Fruit fly (Drosophila melanogaster) whole organism, embryonic: ENCODE data around the gene ArfGAP3.

ENCODE experiments used
- Adf1 ChIP-seq: fragments of 200-800 bp; sonication (Bioruptor generic); IDR thresholded peaks from 2 replicates; pipeline ENCODE4 v1.3.6; 2022; ENCODE audit warnings: missing biosample characterization, missing genetic modification characterization
- Atf6 ChIP-seq: fragments of 200-800 bp; sonication (Bioruptor generic); IDR thresholded peaks from 2 replicates; pipeline ENCODE4 v1.3.6; 2022; ENCODE audit warnings: missing biosample characterization, missing genetic modification characterization
- Blimp-1 ChIP-seq: fragments of 200-800 bp; sonication (Bioruptor generic); optimal IDR thresholded peaks from 3 replicates; lab custom pipeline; 2018; ENCODE audit warnings: missing biosample characterization, missing genetic modification characterization, mild to moderate bottlenecking, moderate library complexity, missing genetic modification reagents
- CG10321 ChIP-seq: fragments of 200-800 bp; sonication (Bioruptor generic); IDR thresholded peaks from 2 replicates; pipeline ENCODE4 v1.3.6; 2022; ENCODE audit warnings: missing biosample characterization, missing genetic modification characterization
- CG11093 ChIP-seq: fragments of 200-800 bp; sonication (Bioruptor generic); IDR thresholded peaks from 3 replicates; pipeline ENCODE4 v1.3.6; 2022; ENCODE audit warnings: missing biosample characterization, missing genetic modification characterization
- CG12299 ChIP-seq: fragments of 200-800 bp; sonication (Bioruptor generic); optimal IDR thresholded peaks from 2 replicates; lab custom pipeline; 2018; ENCODE audit warnings: missing biosample characterization, mild to moderate bottlenecking, missing genetic modification characterization
- CG14860 ChIP-seq: fragments of 200-800 bp; sonication (Bioruptor generic); IDR thresholded peaks from 3 replicates; pipeline ENCODE4 v1.3.6; 2022; ENCODE audit warnings: missing biosample characterization, missing genetic modification characterization; ENCODE audit not compliant: partially characterized antibody
- CG15011 ChIP-seq: fragments of 200-800 bp; sonication (Bioruptor generic); optimal IDR thresholded peaks from 3 replicates; lab custom pipeline; 2018; ENCODE audit warnings: missing biosample characterization, mild to moderate bottlenecking, missing genetic modification characterization
- CG15479 ChIP-seq: fragments of 200-800 bp; sonication (Bioruptor generic); optimal IDR thresholded peaks from 3 replicates; lab custom pipeline; 2019; ENCODE audit warnings: missing biosample characterization, mild to moderate bottlenecking, missing genetic modification characterization, moderate library complexity
- CG16863 ChIP-seq: fragments of 200-800 bp; sonication (Bioruptor generic); optimal IDR thresholded peaks from 3 replicates; lab custom pipeline; 2016; ENCODE audit warnings: missing biosample characterization, missing genetic modification characterization
- CG34376 ChIP-seq: fragments of 200-800 bp; sonication (Bioruptor generic); optimal IDR thresholded peaks from 2 replicates; lab custom pipeline; 2018; ENCODE audit warnings: missing biosample characterization, mild to moderate bottlenecking, missing genetic modification characterization
- CG4360 ChIP-seq: fragments of 200-800 bp; sonication (Bioruptor generic); IDR thresholded peaks from 2 replicates; pipeline ENCODE4 v1.3.6; 2022; ENCODE audit warnings: missing biosample characterization, missing genetic modification characterization
- CG5180 ChIP-seq: fragments of 200-800 bp; sonication (Bioruptor generic); optimal IDR thresholded peaks from 3 replicates; lab custom pipeline; 2017; ENCODE audit warnings: missing biosample characterization, missing genetic modification characterization, mild to moderate bottlenecking, moderate library complexity, missing genetic modification reagents
- CG6272 ChIP-seq: fragments of 200-800 bp; sonication (Bioruptor generic); IDR thresholded peaks from 2 replicates; pipeline ENCODE4 v1.3.6; 2022; ENCODE audit warnings: missing biosample characterization, missing genetic modification characterization
- CG6854 ChIP-seq: fragments of 200-800 bp; sonication (Bioruptor generic); optimal IDR thresholded peaks from 3 replicates; lab custom pipeline; 2017; ENCODE audit warnings: missing biosample characterization, mild to moderate bottlenecking, missing genetic modification characterization
- CG9437 ChIP-seq: fragments of 200-800 bp; sonication (Bioruptor generic); optimal IDR thresholded peaks from 2 replicates; lab custom pipeline; 2018; ENCODE audit warnings: missing biosample characterization, mild to moderate bottlenecking, missing genetic modification characterization
- CrebB ChIP-seq: fragments of 200-800 bp; sonication (Bioruptor generic); optimal IDR thresholded peaks from 3 replicates; lab custom pipeline; 2018; ENCODE audit warnings: missing biosample characterization, mild to moderate bottlenecking, missing genetic modification characterization
- Eip74EF ChIP-seq, 2 experiments: fragments of 200-800 bp in 1 of 2; fragments of >200 bp in 1 of 2; sonication (Bioruptor generic) in 1 of 2; optimal IDR thresholded peaks; 2 replicates each; lab custom pipeline; 2017 to 2019; ENCODE audit warnings: missing biosample characterization in 2 of 2, missing genetic modification characterization in 2 of 2, mild to moderate bottlenecking in 1 of 2, moderate library complexity in 1 of 2
- Hand ChIP-seq: fragments of 200-800 bp; sonication (Bioruptor generic); optimal IDR thresholded peaks from 2 replicates; lab custom pipeline; 2017; ENCODE audit warnings: mild to moderate bottlenecking, missing biosample characterization, missing genetic modification reagents, missing genetic modification characterization
- Hr3 ChIP-seq: fragments of 200-800 bp; sonication (Bioruptor generic); optimal IDR thresholded peaks from 3 replicates; lab custom pipeline; 2016; ENCODE audit warnings: missing biosample characterization, missing genetic modification characterization
- Lhr ChIP-seq: fragments of 200-800 bp; sonication (Bioruptor generic); optimal IDR thresholded peaks from 3 replicates; lab custom pipeline; 2017; ENCODE audit warnings: mild to moderate bottlenecking, missing biosample characterization, missing genetic modification reagents, missing genetic modification characterization
- Max ChIP-seq: fragments of 200-800 bp; sonication (Bioruptor generic); optimal IDR thresholded peaks from 2 replicates; lab custom pipeline; 2016; ENCODE audit warnings: missing biosample characterization, mild to moderate bottlenecking, missing genetic modification characterization
- Mrtf ChIP-seq: fragments of 200-800 bp; sonication (Bioruptor generic); IDR thresholded peaks from 3 replicates; pipeline ENCODE4 v1.3.6; 2022; ENCODE audit warnings: missing biosample characterization, missing genetic modification characterization
- NC2β ChIP-seq: fragments of 200-800 bp; sonication (Bioruptor generic); optimal IDR thresholded peaks from 2 replicates; lab custom pipeline; 2016; ENCODE audit warnings: missing biosample characterization, missing genetic modification characterization
- Nf-YC ChIP-seq: fragments of 200-800 bp; optimal IDR thresholded peaks from 3 replicates; lab custom pipeline; 2019; ENCODE audit warnings: missing biosample characterization, mild to moderate bottlenecking, missing genetic modification characterization, moderate library complexity
- Ssrp ChIP-seq: fragments of 200-800 bp; sonication (Bioruptor generic); optimal IDR thresholded peaks from 2 replicates; lab custom pipeline; 2018; ENCODE audit warnings: missing biosample characterization, mild to moderate bottlenecking, missing genetic modification characterization, moderate library complexity
- Usf ChIP-seq: fragments of 200-800 bp; sonication (Bioruptor generic); optimal IDR thresholded peaks from 2 replicates; lab custom pipeline; 2017; ENCODE audit warnings: missing genotype, missing biosample characterization, missing genetic modification characterization
- aop ChIP-seq: fragments of 200-800 bp; sonication (Bioruptor generic); IDR thresholded peaks from 2 replicates; pipeline ENCODE4 v1.3.6; 2022; ENCODE audit warnings: missing biosample characterization, missing genetic modification characterization
- bab2 ChIP-seq: fragments of 200-800 bp; sonication (Bioruptor generic); optimal IDR thresholded peaks from 2 replicates; lab custom pipeline; 2016; ENCODE audit warnings: missing biosample characterization, missing genetic modification characterization
- bbx ChIP-seq: fragments of 200-800 bp; sonication (Bioruptor generic); IDR thresholded peaks from 2 replicates; pipeline ENCODE4 v1.3.6; 2022; ENCODE audit warnings: missing biosample characterization, missing genetic modification characterization; ENCODE audit not compliant: partially characterized antibody
- crp ChIP-seq, 2 experiments: fragments of 200-800 bp; sonication (Bioruptor generic); optimal IDR thresholded peaks; 2 replicates in 1 of 2; 3 replicates in 1 of 2; lab custom pipeline; 2017; ENCODE audit warnings: missing biosample characterization in 2 of 2, missing genetic modification characterization in 2 of 2, mild to moderate bottlenecking in 1 of 2, moderate library complexity in 1 of 2
- dmrt11E ChIP-seq: fragments of 200-800 bp; sonication (Bioruptor generic); optimal IDR thresholded peaks from 3 replicates; lab custom pipeline; 2018; ENCODE audit warnings: missing biosample characterization, mild to moderate bottlenecking, missing genetic modification characterization, moderate library complexity
- dpn ChIP-seq, 2 experiments: fragments of 200-800 bp; sonication (Bioruptor generic); optimal IDR thresholded peaks; 3 replicates each; lab custom pipeline; 2016; ENCODE audit warnings: missing biosample characterization in 2 of 2, missing genetic modification characterization in 2 of 2
- fd64A ChIP-seq: fragments of 200-800 bp; sonication (Bioruptor generic); optimal IDR thresholded peaks from 3 replicates; lab custom pipeline; 2018; ENCODE audit warnings: missing biosample characterization, mild to moderate bottlenecking, missing genetic modification characterization
- grn ChIP-seq: fragments of 200-800 bp; sonication (Bioruptor generic); optimal IDR thresholded peaks from 3 replicates; lab custom pipeline; 2017; ENCODE audit warnings: missing biosample characterization, missing genetic modification characterization
- hkb ChIP-seq, 2 experiments: fragments of 200-800 bp in 1 of 2; fragments of >200 bp in 1 of 2; sonication (Bioruptor generic) in 1 of 2; IDR thresholded peaks in 1 of 2; optimal IDR thresholded peaks in 1 of 2; 2 replicates each; pipeline versions ENCODE4 v1.3.6 to Lab custom; 2017 to 2022; ENCODE audit warnings: missing biosample characterization in 1 of 2, missing genetic modification characterization in 1 of 2
- hth ChIP-seq: fragments of >200 bp; optimal IDR thresholded peaks from 2 replicates; lab custom pipeline; 2017; ENCODE audit warnings: inconsistent platforms
- kah ChIP-seq: fragments of 200-800 bp; sonication (Bioruptor generic); optimal IDR thresholded peaks from 2 replicates; lab custom pipeline; 2018; ENCODE audit warnings: missing biosample characterization, mild to moderate bottlenecking, missing genetic modification characterization
- klu ChIP-seq: fragments of 200-800 bp; sonication (Bioruptor generic); IDR thresholded peaks from 2 replicates; pipeline ENCODE4 v1.3.6; 2022; ENCODE audit warnings: missing biosample characterization, missing genetic modification characterization
- kni ChIP-seq: fragments of 200-800 bp; sonication (Bioruptor generic); optimal IDR thresholded peaks from 3 replicates; lab custom pipeline; 2017; ENCODE audit warnings: mild to moderate bottlenecking, missing biosample characterization, missing genetic modification reagents, missing genetic modification characterization
- onecut ChIP-seq: fragments of 200-800 bp; sonication (Bioruptor generic); IDR thresholded peaks from 2 replicates; pipeline ENCODE4 v1.3.6; 2022; ENCODE audit warnings: missing biosample characterization, missing genetic modification characterization
- org-1 ChIP-seq: fragments of 200-800 bp; sonication (Bioruptor generic); optimal IDR thresholded peaks from 2 replicates; lab custom pipeline; 2017; ENCODE audit warnings: missing biosample characterization, missing genetic modification characterization
- pan ChIP-seq, 4 experiments: fragments of >200 bp in 3 of 4; fragments of 200-800 bp in 1 of 4; sonication (Bioruptor generic) in 1 of 4; optimal IDR thresholded peaks in 3 of 4; IDR thresholded peaks in 1 of 4; 2 replicates each; pipeline versions ENCODE4 v1.3.6 to Lab custom; 2017 to 2022; ENCODE audit warnings: missing biosample characterization in 2 of 4, missing genetic modification characterization in 2 of 4, mixed read lengths in 1 of 4
- pita ChIP-seq: fragments of 200-800 bp; sonication (Bioruptor generic); optimal IDR thresholded peaks from 2 replicates; lab custom pipeline; 2017; ENCODE audit warnings: missing biosample characterization, mild to moderate bottlenecking, missing genetic modification characterization
- sna ChIP-seq: fragments of 200-800 bp; sonication (Bioruptor generic); IDR thresholded peaks from 2 replicates; pipeline ENCODE4 v1.3.6; 2022; ENCODE audit warnings: missing biosample characterization, missing genetic modification characterization; ENCODE audit not compliant: partially characterized antibody
- sr ChIP-seq: fragments of 200-800 bp; sonication (Bioruptor generic); IDR thresholded peaks from 3 replicates; pipeline ENCODE4 v1.3.6; 2022; ENCODE audit warnings: missing biosample characterization, missing genetic modification characterization
- stc ChIP-seq: fragments of 200-800 bp; sonication (Bioruptor generic); IDR thresholded peaks from 2 replicates; pipeline ENCODE4 v1.3.6; 2022; ENCODE audit warnings: missing biosample characterization, missing genetic modification characterization

The ArfGAP3 gene

DNA sequence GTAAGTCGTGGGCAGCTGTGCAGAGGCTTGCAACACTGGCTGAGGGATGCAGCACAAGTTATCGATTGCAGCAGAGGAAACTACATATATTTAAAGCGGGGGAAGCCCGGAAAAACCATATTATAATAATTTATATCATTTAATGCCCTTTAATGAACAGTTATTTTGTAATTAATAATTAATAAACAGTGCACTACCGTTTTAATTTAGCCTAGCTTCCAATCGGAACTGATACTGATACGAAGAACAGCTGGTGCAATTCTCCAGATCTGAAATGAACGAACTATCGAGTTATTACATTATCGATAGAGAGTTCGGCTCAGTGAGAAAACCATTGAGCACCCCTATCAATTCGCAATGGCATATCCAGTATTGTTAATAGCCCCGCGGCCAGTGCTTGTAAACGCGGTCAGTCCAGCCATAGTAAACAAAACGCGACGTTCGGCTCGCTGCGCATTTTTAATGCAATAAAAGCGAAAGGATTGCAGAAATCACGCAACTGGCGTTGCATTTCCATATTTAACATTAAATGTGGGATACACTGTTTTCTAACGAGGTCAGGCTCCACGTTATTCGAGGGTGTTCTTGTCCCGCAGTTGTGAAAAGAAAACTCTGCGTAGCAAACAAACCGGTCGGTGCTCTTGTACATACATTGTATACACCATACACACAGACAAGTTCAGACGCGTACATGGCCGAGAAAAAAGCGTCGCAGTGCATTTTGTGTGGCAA lies 24.2 kb upstream of the ArfGAP3 start, which contains the start of gene CG7369 (continued):
- no peak for TF ChIP-seq CG4360 (GFP tag; lab: Robert Waterston, UW)
- peak; percentile 60 for TF ChIP-seq NC2β
- TF ChIP-seq hth (lab: Kevin White, UChicago): no peak
- no peak for TF ChIP-seq pita (GFP tag; lab: Kevin White, UChicago)
- peak; percentile 87 for TF ChIP-seq Hr3 (GFP tag; lab: Kevin White, UChicago)
- peak; percentile 54 for TF ChIP-seq CG12299 (tag; lab: Kevin White, UChicago)
- TF ChIP-seq kah (GFP tag; lab: Kevin White, UChicago): no peak
- TF ChIP-seq Blimp-1 (GFP tag; lab: Kevin White, UChicago): peak; percentile 88
- peak; percentile 24 for TF ChIP-seq CG6854 (GFP tag; lab: Kevin White, UChicago)
- TF ChIP-seq CG15479 (GFP tag; lab: Kevin White, UChicago): peak; percentile 64
- TF ChIP-seq Adf1: peak; percentile 50
- TF ChIP-seq Lhr (GFP tag; lab: Kevin White, UChicago): peak; percentile 80
- peak; percentile 72 for TF ChIP-seq dmrt11E
- TF ChIP-seq CG11093: peak; percentile 66; the same call in 2 of the 3 replicates
- peak; percentile 71; the same call in 2 of the 3 replicates for TF ChIP-seq CG14860 (GFP tag; lab: Robert Waterston, UW)
- TF ChIP-seq grn (GFP tag; lab: Kevin White, UChicago): peak; percentile 31
- TF ChIP-seq Mrtf (GFP tag; lab: Robert Waterston, UW): peak; percentile 70
- TF ChIP-seq Max (GFP tag; lab: Kevin White, UChicago): peak; percentile 88
- peak; percentile 83 for TF ChIP-seq CG34376 (GFP tag; lab: Kevin White, UChicago)
- TF ChIP-seq sna (GFP tag; lab: Robert Waterston, UW): peak; percentile 85
- no peak for TF ChIP-seq aop
- TF ChIP-seq CrebB (tag; lab: Kevin White, UChicago): peak; percentile 1
- TF ChIP-seq sr (GFP tag; lab: Robert Waterston, UW): peak; percentile 6
- peak; percentile 83 to 88 for TF ChIP-seq dpn (GFP tag; optimal IDR thresholded peaks at IDR 0.05; lab: Kevin White, UChicago)
- peak; percentile 82 for TF ChIP-seq Usf
- TF ChIP-seq CG6272 (GFP tag; lab: Robert Waterston, UW): peak; percentile 75
- peak; percentile 63 for TF ChIP-seq CG16863 (GFP tag; lab: Kevin White, UChicago)
- peak; percentile 25 for TF ChIP-seq org-1
- peak; percentile 74 for TF ChIP-seq onecut (GFP tag; lab: Robert Waterston, UW)
- no peak for TF ChIP-seq pan (optimal IDR thresholded peaks at IDR 0.05; lab: Kevin White, UChicago)
- TF ChIP-seq pan (GFP tag; optimal IDR thresholded peaks at IDR 0.05 in 1 of 2, IDR thresholded peaks at IDR 0.05 in 1 of 2): peak in 1 of 2 experiments; percentile 74
- TF ChIP-seq klu (GFP tag; lab: Robert Waterston, UW): peak; percentile 64; the same call in 1 of the 2 replicates
- TF ChIP-seq stc (GFP tag; lab: Robert Waterston, UW): no peak; the same call in 1 of the 2 replicates
- TF ChIP-seq Nf-YC (tag; lab: Kevin White, UChicago): peak; percentile 73
- TF ChIP-seq fd64A (GFP tag; lab: Kevin White, UChicago): no peak
- TF ChIP-seq Ssrp: peak; percentile 73
- peak; percentile 64 for TF ChIP-seq kni
- TF ChIP-seq Hand (GFP tag; lab: Kevin White, UChicago): no peak
- peak; percentile 72 for TF ChIP-seq hkb (optimal IDR thresholded peaks at IDR 0.05; lab: Kevin White, UChicago)
- TF ChIP-seq hkb (GFP tag; IDR thresholded peaks at IDR 0.05; lab: Robert Waterston, UW): peak; percentile 68
- peak; percentile 77 for TF ChIP-seq Atf6 (GFP tag; lab: Robert Waterston, UW)
- TF ChIP-seq bbx (GFP tag; lab: Robert Waterston, UW): peak; percentile 24; the same call in 1 of the 2 replicates
- peak in 1 of 2 experiments; percentile 31 for TF ChIP-seq Eip74EF (GFP tag; optimal IDR thresholded peaks at IDR 0.05; lab: Kevin White, UChicago)
- peak; percentile 80 for TF ChIP-seq CG15011 (GFP tag; lab: Kevin White, UChicago)
- TF ChIP-seq bab2 (GFP tag; lab: Kevin White, UChicago): peak; percentile 77
- TF ChIP-seq crp (GFP tag; optimal IDR thresholded peaks at IDR 0.05; lab: Kevin White, UChicago): peak; percentile 34 to 81
- no peak for TF ChIP-seq CG10321 (GFP tag; lab: Robert Waterston, UW)
- TF ChIP-seq CG9437 (GFP tag; lab: Kevin White, UChicago): peak; percentile 82
- peak; percentile 17 for TF ChIP-seq CG5180 (GFP tag; lab: Kevin White, UChicago)
